Fruit fly (Drosophila melanogaster): Measurements from ENCODE around the gene Taf3.
A peak's percentile ranks its signal among the peaks of the same experiment; 100 is the strongest.

The Taf3 gene

dm6 chr4:482659-483134 lies 16.1 kb upstream of the Taf3 start:
- TF ChIP-seq cic (GFP tag; optimal IDR thresholded peaks at IDR 0.05) (no peak), CG7101 (tag; optimal IDR thresholded peaks at IDR 0.05) (no peak), tj (GFP tag; optimal IDR thresholded peaks at IDR 0.05) (no peak), CG14711 (tag; optimal IDR thresholded peaks at IDR 0.05) (no peak), pad (GFP tag; optimal IDR thresholded peaks at IDR 0.05) (no peak), Crg-1 (GFP tag; optimal IDR thresholded peaks at IDR 0.05) (peak; percentile 26), CG12768 (GFP tag; optimal IDR thresholded peaks at IDR 0.05) (no peak), CG33017 (tag; optimal IDR thresholded peaks at IDR 0.05) (no peak)

dm6 chr4:481739-482138 lies 15.1 kb upstream of the Taf3 start:
- no peak for TF ChIP-seq Clk (GFP tag; optimal IDR thresholded peaks at IDR 0.05)
- no peak for TF ChIP-seq CG14711 (tag; optimal IDR thresholded peaks at IDR 0.05)
- TF ChIP-seq kay (GFP tag; ENCODE audit: borderline replicate concordance) = no peak
- TF ChIP-seq ovo (GFP tag; optimal IDR thresholded peaks at IDR 0.05) = no peak
- no peak for TF ChIP-seq CG7045 (GFP tag; optimal IDR thresholded peaks at IDR 0.05)
- TF ChIP-seq CG1620 (GFP tag; optimal IDR thresholded peaks at IDR 0.05) = no peak
- no peak for TF ChIP-seq CG7101 (tag; optimal IDR thresholded peaks at IDR 0.05)
- TF ChIP-seq cic (GFP tag; optimal IDR thresholded peaks at IDR 0.05) = no peak
- TF ChIP-seq Hr96 (GFP tag; optimal IDR thresholded peaks at IDR 0.05) = no peak
- no peak for TF ChIP-seq Crg-1 (GFP tag; optimal IDR thresholded peaks at IDR 0.05)
- TF ChIP-seq pad (GFP tag; optimal IDR thresholded peaks at IDR 0.05) = no peak
- no peak for TF ChIP-seq CG11617 (GFP tag; optimal IDR thresholded peaks at IDR 0.05)
- no peak for TF ChIP-seq Mnt (GFP tag; optimal IDR thresholded peaks at IDR 0.05)
- TF ChIP-seq toe (GFP tag; optimal IDR thresholded peaks at IDR 0.05) = no peak

dm6 chr4:468634-469238 lies 2.1 kb upstream of the Taf3 start:
- TF ChIP-seq CG14711 (tag; optimal IDR thresholded peaks at IDR 0.05) = no peak
- TF ChIP-seq CG12768 (GFP tag; optimal IDR thresholded peaks at IDR 0.05) = no peak
- TF ChIP-seq kay (GFP tag; ENCODE audit: borderline replicate concordance) = peak; percentile 92
- no peak for TF ChIP-seq CG1620 (GFP tag; optimal IDR thresholded peaks at IDR 0.05)
- TF ChIP-seq CG5204 (GFP tag; optimal IDR thresholded peaks at IDR 0.05) = no peak
- no peak for TF ChIP-seq tj (GFP tag; optimal IDR thresholded peaks at IDR 0.05)
- no peak for TF ChIP-seq CG7101 (tag; optimal IDR thresholded peaks at IDR 0.05)
- TF ChIP-seq cnc (optimal IDR thresholded peaks at IDR 0.05) = no peak

- TF ChIP-seq Crg-1 (GFP tag; optimal IDR thresholded peaks at IDR 0.05) (no peak), CG11617 (GFP tag; optimal IDR thresholded peaks at IDR 0.05) (no peak), tj (GFP tag; optimal IDR thresholded peaks at IDR 0.05) (no peak), kay (GFP tag; ENCODE audit: borderline replicate concordance) (no peak), cnc (optimal IDR thresholded peaks at IDR 0.05) (no peak), CG12768 (GFP tag; optimal IDR thresholded peaks at IDR 0.05) (no peak), Clk (GFP tag; optimal IDR thresholded peaks at IDR 0.05) (no peak), CG14711 (tag; optimal IDR thresholded peaks at IDR 0.05) (no peak), CG33017 (tag; optimal IDR thresholded peaks at IDR 0.05) (no peak), bab1 (GFP tag; optimal IDR thresholded peaks at IDR 0.05) (no peak), cic (GFP tag; optimal IDR thresholded peaks at IDR 0.05) (no peak), Mnt (GFP tag; optimal IDR thresholded peaks at IDR 0.05) (no peak), Hr96 (GFP tag; optimal IDR thresholded peaks at IDR 0.05) (no peak), ovo (GFP tag; optimal IDR thresholded peaks at IDR 0.05) (no peak), CG1620 (GFP tag; optimal IDR thresholded peaks at IDR 0.05) (no peak), CG5204 (GFP tag; optimal IDR thresholded peaks at IDR 0.05) (no peak), pad (GFP tag; optimal IDR thresholded peaks at IDR 0.05) (no peak)
These were observed 1.4 kb upstream of the Taf3 start for dm6 chr4:468031-468430.

dm6 chr4:466976-467639 lies 480 bp upstream of the Taf3 start, which contains the start of gene CG33941:
Gene CG33941, plus strand, starts transcription at chr4:467497.
- no peak for TF ChIP-seq Hr96 (GFP tag; optimal IDR thresholded peaks at IDR 0.05)
- TF ChIP-seq CG7101 (tag; optimal IDR thresholded peaks at IDR 0.05) = peak; percentile 5
- TF ChIP-seq toe (GFP tag; optimal IDR thresholded peaks at IDR 0.05) = no peak
- TF ChIP-seq bab1 (GFP tag; optimal IDR thresholded peaks at IDR 0.05) = peak; percentile 20
- no peak for TF ChIP-seq cnc (optimal IDR thresholded peaks at IDR 0.05)

- TF ChIP-seq CG12768 (GFP tag; optimal IDR thresholded peaks at IDR 0.05) (no peak), cic (GFP tag; optimal IDR thresholded peaks at IDR 0.05) (no peak), bab1 (GFP tag; optimal IDR thresholded peaks at IDR 0.05) (no peak), Hr96 (GFP tag; optimal IDR thresholded peaks at IDR 0.05) (no peak), cnc (optimal IDR thresholded peaks at IDR 0.05) (no peak)
These were observed 8.0 kb downstream of the Taf3 start for dm6 chr4:458608-459007.

- no peak for TF ChIP-seq bab1 (GFP tag; optimal IDR thresholded peaks at IDR 0.05)
- peak; percentile 90 for TF ChIP-seq kay (GFP tag; ENCODE audit: borderline replicate concordance)
These were observed 13.3 kb downstream of the Taf3 start for dm6 chr4:453303-453702.

Measured in whole organism, adult.